Fruit fly (Drosophila melanogaster): ENCODE measurements around the gene RpS27A.

Gene RpS27A

dm6 chr2L:10387869-10388726 is 20.1 kb upstream of the RpS27A start, which contains the start of gene da (continued):
- no peak for TF ChIP-seq CG9817 (tag; optimal IDR thresholded peaks at IDR 0.05)
- TF ChIP-seq eyg (GFP tag; optimal IDR thresholded peaks at IDR 0.05) = no peak
- no peak for TF ChIP-seq zf30C (GFP tag; optimal IDR thresholded peaks at IDR 0.05)
- no peak for TF ChIP-seq CG7928 (GFP tag; optimal IDR thresholded peaks at IDR 0.05)
- no peak for TF ChIP-seq repo (GFP tag; optimal IDR thresholded peaks at IDR 0.05)
- TF ChIP-seq CG6791 (GFP tag; IDR thresholded peaks at IDR 0.05; ENCODE audit: partially characterized antibody) = peak; percentile 60; the same call in 1 of the 3 replicates
- no peak for TF ChIP-seq ac (GFP tag; optimal IDR thresholded peaks at IDR 0.05)
- no peak for TF ChIP-seq CG11560 (tag; IDR thresholded peaks at IDR 0.05)
- TF ChIP-seq schlank (tag; optimal IDR thresholded peaks at IDR 0.05) = peak; percentile 9
- TF ChIP-seq oc (tag; optimal IDR thresholded peaks at IDR 0.05) = no peak
- peak; percentile 64 for TF ChIP-seq CG16813 (GFP tag; IDR thresholded peaks at IDR 0.05; ENCODE audit: partially characterized antibody)
- no peak for TF ChIP-seq GATAe (GFP tag; conservative IDR thresholded peaks at IDR 0.05)
- TF ChIP-seq CG1832 (GFP tag; optimal IDR thresholded peaks at IDR 0.05) = no peak
- peak; percentile 69 for TF ChIP-seq CG15269 (tag; optimal IDR thresholded peaks at IDR 0.05)
- peak; percentile 100 for TF ChIP-seq phol (tag; optimal IDR thresholded peaks at IDR 0.05)
- TF ChIP-seq CG9437 (GFP tag; optimal IDR thresholded peaks at IDR 0.05) = peak; percentile 43
- TF ChIP-seq nom (GFP tag; optimal IDR thresholded peaks at IDR 0.05) = peak; percentile 15
- no peak for TF ChIP-seq exex (tag; optimal IDR thresholded peaks at IDR 0.05)
- TF ChIP-seq MBD-R2 (GFP tag; IDR thresholded peaks at IDR 0.05) = peak; percentile 61
- TF ChIP-seq CG11696 (GFP tag; IDR thresholded peaks at IDR 0.05) = no peak
- TF ChIP-seq pum (GFP tag; optimal IDR thresholded peaks at IDR 0.05) = peak; percentile 56
- peak; percentile 58 for TF ChIP-seq bcd (GFP tag; optimal IDR thresholded peaks at IDR 0.05)
- peak; percentile 64 for TF ChIP-seq D19B (GFP tag; optimal IDR thresholded peaks at IDR 0.05)
- 0 out of 4 replicates have a peak, but pooled peaks have one; percentile 52 for TF ChIP-seq chinmo (GFP tag; IDR thresholded peaks at IDR 0.05; ENCODE audit: partially characterized antibody)
- TF ChIP-seq klu (GFP tag; IDR thresholded peaks at IDR 0.05) = no peak
- TF ChIP-seq Nf-YC (tag; optimal IDR thresholded peaks at IDR 0.05) = peak; percentile 52
- TF ChIP-seq CG11723 (GFP tag; optimal IDR thresholded peaks at IDR 0.05) = peak; percentile 77
- no peak for TF ChIP-seq CG8478 (optimal IDR thresholded peaks at IDR 0.05)
- peak; percentile 69 for TF ChIP-seq caup (GFP tag; optimal IDR thresholded peaks at IDR 0.05; ENCODE audit: severe bottlenecking)
- TF ChIP-seq bsh (GFP tag; optimal IDR thresholded peaks at IDR 0.05) = peak in 1 of 2 experiments; percentile 58
- TF ChIP-seq tup (GFP tag; optimal IDR thresholded peaks at IDR 0.05) = no peak
- no peak for TF ChIP-seq pros (GFP tag; optimal IDR thresholded peaks at IDR 0.05)
- no peak for TF ChIP-seq sr (GFP tag; IDR thresholded peaks at IDR 0.05)
- peak; percentile 81 for TF ChIP-seq CG15514 (GFP tag; optimal IDR thresholded peaks at IDR 0.05)
- peak; percentile 40 for TF ChIP-seq HHEX (GFP tag; optimal IDR thresholded peaks at IDR 0.05)
- no peak for TF ChIP-seq Oaz (GFP tag; IDR thresholded peaks at IDR 0.05)
- peak; percentile 47; the same call in 1 of the 2 replicates for TF ChIP-seq E2f2 (GFP tag; IDR thresholded peaks at IDR 0.05)
- TF ChIP-seq Sry-δ (GFP tag; optimal IDR thresholded peaks at IDR 0.05) = peak; percentile 71
- TF ChIP-seq CG8089 (GFP tag; optimal IDR thresholded peaks at IDR 0.05) = peak; percentile 32
- TF ChIP-seq CG18011 (GFP tag; optimal IDR thresholded peaks at IDR 0.05) = peak; percentile 20
- TF ChIP-seq hth (optimal IDR thresholded peaks at IDR 0.05) = no peak
- peak; percentile 81; the same call in 2 of the 3 replicates for TF ChIP-seq ci (GFP tag; IDR thresholded peaks at IDR 0.05)
- TF ChIP-seq CG9932 (GFP tag; IDR thresholded peaks at IDR 0.05) = peak; percentile 75; the same call in 1 of the 2 replicates
- peak; percentile 23 for TF ChIP-seq Spps (tag; optimal IDR thresholded peaks at IDR 0.05)
- no peak for TF ChIP-seq lov (optimal IDR thresholded peaks at IDR 0.05)
- peak; percentile 64; the same call in 1 of the 3 replicates for TF ChIP-seq lov (GFP tag; IDR thresholded peaks at IDR 0.05)
- TF ChIP-seq prd (optimal IDR thresholded peaks at IDR 0.05) = no peak
- TF ChIP-seq prd (GFP tag; IDR thresholded peaks at IDR 0.05) = peak; percentile 74
- TF ChIP-seq peb (GFP tag; IDR thresholded peaks at IDR 0.05) = peak; percentile 31; the same call in 1 of the 2 replicates
